Worm (Caenorhabditis elegans): ENCODE results near the gene ilcr-1.

The ilcr-1 gene

DNA sequence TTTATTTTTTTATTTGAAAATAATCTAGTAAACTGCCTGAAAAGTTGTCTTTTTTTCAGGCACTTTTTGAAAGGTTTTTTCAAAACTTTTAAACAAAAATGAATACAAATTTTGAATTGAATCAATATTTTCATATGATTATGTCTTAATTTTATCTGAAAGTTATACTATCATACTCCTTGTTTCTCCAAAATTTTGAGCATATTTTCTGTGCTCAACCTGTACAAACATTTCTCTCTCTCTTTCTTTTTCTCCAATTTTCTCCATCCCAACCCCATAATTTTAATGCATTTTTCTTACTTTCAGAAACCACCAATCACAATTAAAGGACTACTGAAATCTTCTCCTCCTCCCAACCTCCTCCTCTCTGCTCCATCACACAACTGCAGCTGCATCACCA lies at the start of gene ilcr-1:
ilcr-1 (plus strand) TSS at position 301 of the 400 bp plus-strand sequence.
- TF ChIP-seq klf-2 (GFP tag; conservative IDR thresholded peaks at IDR 0.05) (no peak), ref-1 (GFP tag; conservative IDR thresholded peaks at IDR 0.05) (no peak), med-1 (GFP tag; optimal IDR thresholded peaks at IDR 0.05; ENCODE audit: insufficient read depth) (no peak), T22C8.4 (GFP tag; IDR thresholded peaks at IDR 0.05) (no peak), tab-1 (GFP tag; IDR thresholded peaks at IDR 0.05) (no peak), cog-1 (tag; optimal IDR thresholded peaks at IDR 0.05) (no peak)

DNA sequence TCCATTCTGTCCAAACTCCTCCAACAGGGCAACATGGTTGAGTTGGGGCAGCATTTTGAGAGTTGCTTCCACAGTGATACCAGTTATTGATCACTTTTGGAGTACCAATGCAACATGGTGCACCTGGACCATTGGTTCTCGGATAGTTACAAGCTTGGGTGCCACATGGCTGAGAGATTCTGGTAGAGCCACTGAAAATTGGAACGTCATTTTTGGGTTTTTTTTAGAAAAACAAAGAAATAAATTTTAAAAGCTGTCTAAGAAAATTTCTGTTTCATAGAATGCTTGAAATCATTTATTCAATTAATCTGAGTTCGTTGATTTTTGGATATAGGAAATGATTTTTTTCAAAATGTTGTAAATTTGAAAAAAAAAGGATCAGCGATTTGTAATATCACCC lies 49.1 kb upstream of the ilcr-1 start:
- TF ChIP-seq cog-1 (tag; optimal IDR thresholded peaks at IDR 0.05) = no peak
- TF ChIP-seq ztf-23 (GFP tag; IDR thresholded peaks at IDR 0.05) = no peak
- no peak for TF ChIP-seq tab-1 (GFP tag; IDR thresholded peaks at IDR 0.05)
- TF ChIP-seq T22C8.4 (GFP tag; IDR thresholded peaks at IDR 0.05) = no peak
- no peak for TF ChIP-seq ref-1 (GFP tag; conservative IDR thresholded peaks at IDR 0.05)
- no peak for TF ChIP-seq flt-1 (GFP tag; IDR thresholded peaks at IDR 0.05)
- no peak for TF ChIP-seq klf-2 (GFP tag; conservative IDR thresholded peaks at IDR 0.05)
- no peak for TF ChIP-seq med-1 (GFP tag; optimal IDR thresholded peaks at IDR 0.05; ENCODE audit: insufficient read depth)
- no peak for TF ChIP-seq ztf-29 (GFP tag; IDR thresholded peaks at IDR 0.05)

DNA sequence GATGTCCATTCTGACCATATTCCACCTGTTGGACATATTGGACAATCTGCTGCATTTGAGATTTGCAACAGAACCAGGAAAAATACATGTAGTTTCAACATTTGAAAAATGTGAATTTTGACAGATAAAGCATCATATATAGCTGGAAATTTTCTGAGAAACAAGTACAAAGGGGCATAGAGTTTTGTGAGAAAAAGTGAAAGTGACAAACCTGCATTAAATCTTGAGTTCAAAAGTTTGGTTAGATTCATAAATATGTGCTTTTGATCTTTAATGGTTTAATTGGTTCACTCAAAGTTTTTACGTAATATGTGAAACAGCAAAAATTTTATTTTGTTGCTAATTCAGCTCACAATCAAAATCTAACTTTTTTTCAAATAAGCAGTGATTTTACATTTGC lies 48.2 kb upstream of the ilcr-1 start, which contains the start of gene F02H6.7:
F02H6.7 (minus strand) TSS at position 101 of the 400 bp plus-strand sequence.
- TF ChIP-seq klf-2 (GFP tag; conservative IDR thresholded peaks at IDR 0.05) (no peak), tab-1 (GFP tag; IDR thresholded peaks at IDR 0.05) (no peak), flt-1 (GFP tag; IDR thresholded peaks at IDR 0.05) (no peak), ref-1 (GFP tag; conservative IDR thresholded peaks at IDR 0.05) (no peak), ztf-29 (GFP tag; IDR thresholded peaks at IDR 0.05) (no peak), ztf-23 (GFP tag; IDR thresholded peaks at IDR 0.05) (no peak), cog-1 (tag; optimal IDR thresholded peaks at IDR 0.05) (no peak), T22C8.4 (GFP tag; IDR thresholded peaks at IDR 0.05) (no peak), med-1 (GFP tag; optimal IDR thresholded peaks at IDR 0.05; ENCODE audit: insufficient read depth) (no peak)

DNA sequence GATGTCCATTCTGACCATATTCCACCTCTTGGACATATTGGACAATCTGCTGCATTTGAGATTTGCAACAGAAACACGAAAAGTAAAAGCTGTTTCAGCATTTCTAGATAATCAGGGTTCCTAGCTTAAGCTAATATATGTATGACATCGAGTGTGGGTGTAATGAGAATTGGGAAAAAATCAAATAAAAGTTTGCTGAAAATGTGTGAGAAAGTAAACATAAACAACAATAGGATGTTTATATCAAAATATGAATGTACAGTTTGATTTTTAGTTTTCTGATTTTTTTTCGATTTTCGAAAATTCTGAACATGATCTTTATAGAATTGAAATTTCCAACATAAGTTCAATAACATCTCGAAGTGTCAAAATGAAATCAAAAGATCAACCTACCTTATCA lies 45.5 kb upstream of the ilcr-1 start, which contains the start of gene F02H6.6:
F02H6.6 (minus strand) TSS at position 101 of the 400 bp plus-strand sequence.
- TF ChIP-seq ztf-23 (GFP tag; IDR thresholded peaks at IDR 0.05) (no peak), flt-1 (GFP tag; IDR thresholded peaks at IDR 0.05) (no peak), tab-1 (GFP tag; IDR thresholded peaks at IDR 0.05) (no peak), cog-1 (tag; optimal IDR thresholded peaks at IDR 0.05) (no peak), ztf-29 (GFP tag; IDR thresholded peaks at IDR 0.05) (no peak), T22C8.4 (GFP tag; IDR thresholded peaks at IDR 0.05) (no peak), med-1 (GFP tag; optimal IDR thresholded peaks at IDR 0.05; ENCODE audit: insufficient read depth) (no peak), klf-2 (GFP tag; conservative IDR thresholded peaks at IDR 0.05) (no peak), ref-1 (GFP tag; conservative IDR thresholded peaks at IDR 0.05) (no peak)

DNA sequence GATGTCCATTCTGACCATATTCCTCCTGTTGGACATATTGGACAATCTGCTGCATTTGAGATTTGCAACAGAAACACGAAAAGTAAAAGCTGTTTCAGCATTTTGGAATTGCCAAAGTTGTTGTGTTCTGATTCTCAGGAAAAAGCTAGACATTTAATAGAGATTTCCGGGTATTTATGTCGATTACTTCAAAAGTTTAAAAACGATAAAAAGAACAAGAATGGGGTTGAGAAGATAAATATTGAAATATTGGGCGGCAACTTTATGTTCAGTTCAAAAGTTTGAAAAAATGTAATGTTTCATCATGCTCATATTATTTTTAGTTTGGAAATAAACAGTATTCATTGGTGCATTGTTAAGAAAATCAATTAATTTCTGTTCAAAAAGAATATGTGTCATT lies 37.3 kb upstream of the ilcr-1 start, which contains the start of gene Y64G10A.1:
Y64G10A.1 (minus strand) TSS at position 101 of the 400 bp plus-strand sequence.
- TF ChIP-seq tab-1 (GFP tag; IDR thresholded peaks at IDR 0.05) (no peak), klf-2 (GFP tag; conservative IDR thresholded peaks at IDR 0.05) (no peak), ref-1 (GFP tag; conservative IDR thresholded peaks at IDR 0.05) (no peak), cog-1 (tag; optimal IDR thresholded peaks at IDR 0.05) (no peak), T22C8.4 (GFP tag; IDR thresholded peaks at IDR 0.05) (no peak)

- TF ChIP-seq ztf-23 (GFP tag; IDR thresholded peaks at IDR 0.05) = no peak
- TF ChIP-seq flt-1 (GFP tag; IDR thresholded peaks at IDR 0.05) = no peak
- TF ChIP-seq ref-1 (GFP tag; conservative IDR thresholded peaks at IDR 0.05) = no peak
- no peak for TF ChIP-seq tab-1 (GFP tag; IDR thresholded peaks at IDR 0.05)
- TF ChIP-seq med-1 (GFP tag; optimal IDR thresholded peaks at IDR 0.05; ENCODE audit: insufficient read depth) = no peak
- TF ChIP-seq klf-2 (GFP tag; conservative IDR thresholded peaks at IDR 0.05) = no peak
- TF ChIP-seq T22C8.4 (GFP tag; IDR thresholded peaks at IDR 0.05) = no peak
- no peak for TF ChIP-seq ztf-29 (GFP tag; IDR thresholded peaks at IDR 0.05)
- no peak for TF ChIP-seq cog-1 (tag; optimal IDR thresholded peaks at IDR 0.05)
Measured at ce11 chrIV:14241382-14242122, 34.7 kb upstream of the ilcr-1 start, which contains the start of gene Y64G10A.10. Y64G10A.10 (minus strand) TSS chrIV:14241432.

- TF ChIP-seq flt-1 (GFP tag; IDR thresholded peaks at IDR 0.05) (no peak), ref-1 (GFP tag; conservative IDR thresholded peaks at IDR 0.05) (no peak), T22C8.4 (GFP tag; IDR thresholded peaks at IDR 0.05) (no peak), tab-1 (GFP tag; IDR thresholded peaks at IDR 0.05) (no peak), ztf-29 (GFP tag; IDR thresholded peaks at IDR 0.05) (no peak)
Measured at ce11 chrIV:14244357-14244756, 31.9 kb upstream of the ilcr-1 start, which contains the start of gene Y64G10A.2. Y64G10A.2 (minus strand) TSS chrIV:14244457.

DNA sequence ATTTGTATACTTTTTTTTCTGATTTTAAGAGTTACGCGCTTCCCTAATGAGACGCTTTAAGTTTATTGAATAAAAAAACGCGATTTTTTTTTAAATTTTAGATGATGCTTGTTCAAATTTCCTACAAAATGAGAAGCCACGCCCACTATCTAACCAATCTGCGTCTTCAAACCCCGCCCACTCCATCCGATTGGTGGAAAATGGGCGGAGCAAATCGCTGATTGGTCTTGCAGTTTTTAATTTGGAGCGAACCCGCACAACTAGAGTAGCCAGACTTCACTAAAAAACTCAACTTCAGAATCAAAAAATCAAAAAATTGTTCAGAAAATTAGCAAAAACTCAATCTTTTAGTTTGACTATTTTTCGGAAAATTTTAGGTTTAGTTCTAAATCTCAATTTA lies 26.8 kb upstream of the ilcr-1 start:
- TF ChIP-seq klf-2 (GFP tag; conservative IDR thresholded peaks at IDR 0.05) (no peak), T22C8.4 (GFP tag; IDR thresholded peaks at IDR 0.05) (no peak), ref-1 (GFP tag; conservative IDR thresholded peaks at IDR 0.05) (no peak)

DNA sequence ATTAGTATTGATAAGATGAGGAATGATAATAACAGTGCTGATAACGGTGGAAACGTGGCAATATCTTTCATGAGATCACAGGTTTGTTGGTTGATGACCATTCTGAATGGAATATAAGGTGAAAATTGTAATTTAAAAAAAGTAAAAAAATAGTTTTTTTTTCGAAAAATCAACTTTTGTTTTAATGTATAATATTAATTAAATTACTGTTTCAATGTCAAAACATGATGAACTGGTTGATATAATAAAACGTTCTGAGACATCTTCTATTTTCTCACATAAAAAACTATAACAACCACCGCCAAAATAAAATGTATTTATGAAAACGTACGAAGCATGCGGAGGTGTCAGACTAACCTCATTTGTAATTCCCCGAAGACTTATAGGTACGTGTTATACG lies 26.1 kb upstream of the ilcr-1 start, which contains the start of gene srab-24:
srab-24 (minus strand) TSS at position 101 of the 400 bp plus-strand sequence.
- TF ChIP-seq T22C8.4 (GFP tag; IDR thresholded peaks at IDR 0.05) (no peak), ztf-29 (GFP tag; IDR thresholded peaks at IDR 0.05) (no peak), med-1 (GFP tag; optimal IDR thresholded peaks at IDR 0.05; ENCODE audit: insufficient read depth) (no peak), ztf-23 (GFP tag; IDR thresholded peaks at IDR 0.05) (no peak), klf-2 (GFP tag; conservative IDR thresholded peaks at IDR 0.05) (no peak), flt-1 (GFP tag; IDR thresholded peaks at IDR 0.05) (no peak), tab-1 (GFP tag; IDR thresholded peaks at IDR 0.05) (no peak), cog-1 (tag; optimal IDR thresholded peaks at IDR 0.05) (no peak), ref-1 (GFP tag; conservative IDR thresholded peaks at IDR 0.05) (no peak)

- TF ChIP-seq ref-1 (GFP tag; conservative IDR thresholded peaks at IDR 0.05) (no peak), ztf-23 (GFP tag; IDR thresholded peaks at IDR 0.05) (no peak)
Measured at ce11 chrIV:14255605-14256004, 20.7 kb upstream of the ilcr-1 start.

Data from whole organism, midembryonic.